Worm (Caenorhabditis elegans): ENCODE data around the gene Y6G8.15.
"Not testable (repeated sequence)": the region's sequence is repeated elsewhere in the genome, so short reads cannot be mapped to it uniquely, and the experiment has no call there.

The Y6G8.15 gene

ce11 chrV:17610503-17610902, at the start of gene Y6G8.15:
Gene Y6G8.15, minus strand, starts transcription at chrV:17610603.
- not testable (repeated sequence) for TF ChIP-seq tlf-1 (GFP tag; optimal IDR thresholded peaks at IDR 0.05); hmg-20 (GFP tag; IDR thresholded peaks at IDR 0.05); sea-2 (GFP tag; IDR thresholded peaks at IDR 0.05)

ce11 chrV:17660003-17660402, 49.6 kb upstream of the Y6G8.15 start, which contains the start of gene dgat-2:
Gene dgat-2, plus strand, starts transcription at chrV:17660303.
- TF ChIP-seq rpc-1 (optimal IDR thresholded peaks at IDR 0.05) (no peak), rpc-1 (tag; optimal IDR thresholded peaks at IDR 0.05) (peak; percentile 10), F49E8.2 (tag; optimal IDR thresholded peaks at IDR 0.05; ENCODE audit: insufficient read depth) (no peak)

- TF ChIP-seq die-1 (tag; optimal IDR thresholded peaks at IDR 0.05) (no peak), ztf-18 (tag; optimal IDR thresholded peaks at IDR 0.05) (no peak), F23B12.7 (tag; optimal IDR thresholded peaks at IDR 0.05; ENCODE audit: insufficient read depth) (peak; percentile 10), ama-1 (optimal IDR thresholded peaks at IDR 0.05) (no peak), ama-1 (GFP tag; optimal IDR thresholded peaks at IDR 0.05) (no peak), let-526 (GFP tag; IDR thresholded peaks at IDR 0.05) (no peak), dox-1 (GFP tag; IDR thresholded peaks at IDR 0.05) (peak; percentile 55; the same call in 1 of the 2 replicates), bed-2 (GFP tag; IDR thresholded peaks at IDR 0.05) (no peak), efl-1 (GFP tag; optimal IDR thresholded peaks at IDR 0.05) (no peak), nhr-120 (GFP tag; IDR thresholded peaks at IDR 0.05) (no peak), ceh-40 (GFP tag; IDR thresholded peaks at IDR 0.05) (no peak), hlh-12 (tag; optimal IDR thresholded peaks at IDR 0.05) (no peak), Y79H2A.3 (GFP tag; conservative IDR thresholded peaks at IDR 0.05) (no peak), athp-1 (tag; optimal IDR thresholded peaks at IDR 0.05) (no peak), fkh-3 (tag; optimal IDR thresholded peaks at IDR 0.05) (no peak), C17E4.6 (GFP tag; IDR thresholded peaks at IDR 0.05) (no peak), nhr-27 (tag; optimal IDR thresholded peaks at IDR 0.05) (no peak), lsl-1 (GFP tag; optimal IDR thresholded peaks at IDR 0.05) (no peak), ztf-6 (GFP tag; IDR thresholded peaks at IDR 0.05) (no peak), somi-1 (GFP tag; optimal IDR thresholded peaks at IDR 0.05) (no peak), attf-5 (GFP tag; optimal IDR thresholded peaks at IDR 0.05) (peak; percentile 13), F39B2.1 (GFP tag; IDR thresholded peaks at IDR 0.05) (no peak), Y56A3A.18 (GFP tag; IDR thresholded peaks at IDR 0.05) (no peak), lin-26 (GFP tag; IDR thresholded peaks at IDR 0.05) (no peak), zfh-2 (GFP tag; conservative IDR thresholded peaks at IDR 0.05) (no peak), chd-7 (tag; optimal IDR thresholded peaks at IDR 0.05) (no peak), Y95B8A.8 (GFP tag; IDR thresholded peaks at IDR 0.05) (no peak), hmg-20 (GFP tag; IDR thresholded peaks at IDR 0.05) (no peak), ekl-4 (GFP tag; IDR thresholded peaks at IDR 0.05) (no peak), B0336.3 (GFP tag; IDR thresholded peaks at IDR 0.05) (peak; percentile 64), unc-130 (GFP tag; optimal IDR thresholded peaks at IDR 0.05) (no peak), ztf-3 (GFP tag; optimal IDR thresholded peaks at IDR 0.05) (no peak), egl-44 (GFP tag; IDR thresholded peaks at IDR 0.05) (0 out of 2 replicates have a peak, but pooled peaks have one; percentile 46), unc-62 (GFP tag; optimal IDR thresholded peaks at IDR 0.05) (peak; percentile 17), ztf-26 (tag; optimal IDR thresholded peaks at IDR 0.05) (no peak), mcd-1 (GFP tag; IDR thresholded peaks at IDR 0.05) (no peak), dpff-1 (tag; optimal IDR thresholded peaks at IDR 0.05) (no peak), lag-1 (GFP tag; IDR thresholded peaks at IDR 0.05) (no peak), mxl-1 (tag; optimal IDR thresholded peaks at IDR 0.05) (no peak), T26A5.8 (tag; optimal IDR thresholded peaks at IDR 0.05) (no peak), hrde-1 (tag; optimal IDR thresholded peaks at IDR 0.05; ENCODE audit: borderline replicate concordance) (no peak), akir-1 (GFP tag; optimal IDR thresholded peaks at IDR 0.05) (no peak), nhr-80 (tag; optimal IDR thresholded peaks at IDR 0.05) (peak; percentile 99)
Observed at ce11 chrV:17659228-17659627, 48.8 kb upstream of the Y6G8.15 start, which contains the start of gene fbxa-108. Gene fbxa-108, minus strand, starts transcription at chrV:17659385.
